Worm (Caenorhabditis elegans) whole organism, late embryonic: ENCODE results near the gene mrpl-53.
A peak's percentile ranks its signal among the peaks of the same experiment; 100 is the strongest.

Experiments
- ceh-48 ChIP-seq: sonication (generic microtip); optimal IDR thresholded peaks from 2 replicates; lab custom pipeline; 2016; ENCODE audit warnings: missing genetic modification characterization, inconsistent platforms, missing compliant biosample characterization
- hlh-30 ChIP-seq: sonication (generic microtip); optimal IDR thresholded peaks from 2 replicates; lab custom pipeline; 2017; ENCODE audit warnings: antibody characterized with exemption, missing genetic modification characterization, missing compliant biosample characterization; ENCODE audit not compliant: insufficient read depth
- unc-42 ChIP-seq: sonication (generic microtip); optimal IDR thresholded peaks from 2 replicates; lab custom pipeline; 2016; ENCODE audit warnings: missing genotype, missing genetic modification characterization, missing compliant biosample characterization

The mrpl-53 gene

ce11 chrII:9646928-9647838 is 49.8 kb downstream of the mrpl-53 start, which contains the start of gene sqv-8:
sqv-8 (plus strand) TSS chrII:9646978.
- no peak for TF ChIP-seq unc-42 (tag; lab: Kevin White, UChicago)
- peak; percentile 46 for TF ChIP-seq ceh-48 (tag; lab: Kevin White, UChicago)
- TF ChIP-seq hlh-30 (tag; lab: Kevin White, UChicago), result peak; percentile 87
- TF ChIP-seq, all 69 proteins: peak for 2
